Worm (Caenorhabditis elegans) whole organism, L2 larva: Measurements from ENCODE around the gene fbxa-184.

ENCODE experiments used
- C34F6.9 ChIP-seq: fragments of 150-350 bp; optimal IDR thresholded peaks from 2 replicates; lab custom pipeline; 2014; ENCODE audit warnings: missing biosample characterization, missing genetic modification characterization
- F13H6.1 ChIP-seq: sonication (generic microtip); optimal IDR thresholded peaks from 2 replicates; lab custom pipeline; 2016; ENCODE audit warnings: missing genetic modification characterization, missing compliant biosample characterization
- Y55F3AM.14 ChIP-seq: fragments of 200-800 bp; sonication (Bioruptor generic); optimal IDR thresholded peaks from 2 replicates; lab custom pipeline; 2018; ENCODE audit warnings: mild to moderate bottlenecking, missing genetic modification characterization, missing compliant biosample characterization
- ZK546.5 ChIP-seq: sonication (generic microtip); optimal IDR thresholded peaks from 2 replicates; lab custom pipeline; 2017; ENCODE audit warnings: missing biosample characterization, missing genetic modification characterization
- alr-1 ChIP-seq: fragments of 150-350 bp; optimal IDR thresholded peaks from 2 replicates; lab custom pipeline; 2014; ENCODE audit warnings: missing biosample characterization, missing genetic modification characterization
- aly-2 ChIP-seq: fragments of 150-350 bp; optimal IDR thresholded peaks from 2 replicates; lab custom pipeline; 2014; ENCODE audit warnings: missing biosample characterization, missing genetic modification characterization
- ama-1 ChIP-seq: fragments of 150-350 bp; optimal IDR thresholded peaks from 2 replicates; lab custom pipeline; 2018; ENCODE audit warnings: inconsistent platforms
- blmp-1 ChIP-seq: sonication (generic microtip); optimal IDR thresholded peaks from 2 replicates; lab custom pipeline; 2017; ENCODE audit warnings: missing genetic modification characterization, mild to moderate bottlenecking, missing compliant biosample characterization, antibody characterized with exemption, moderate library complexity; ENCODE audit not compliant: insufficient read depth
- ceh-16 ChIP-seq: fragments of 150-350 bp; optimal IDR thresholded peaks from 2 replicates; lab custom pipeline; 2014; ENCODE audit warnings: missing biosample characterization, missing genetic modification characterization
- ceh-82 ChIP-seq: fragments of 150-350 bp; optimal IDR thresholded peaks from 2 replicates; lab custom pipeline; 2014; ENCODE audit warnings: missing biosample characterization, missing genetic modification characterization
- crh-2 ChIP-seq: sonication (generic microtip); optimal IDR thresholded peaks from 2 replicates; lab custom pipeline; 2017; ENCODE audit warnings: missing biosample characterization, missing genetic modification characterization
- egl-27 ChIP-seq: sonication (generic microtip); optimal IDR thresholded peaks from 3 replicates; lab custom pipeline; 2017; ENCODE audit warnings: missing biosample characterization, missing genetic modification reagents, missing genetic modification characterization
- elt-1 ChIP-seq: fragments of 150-350 bp; optimal IDR thresholded peaks from 2 replicates; lab custom pipeline; 2014; ENCODE audit warnings: missing biosample characterization, missing genetic modification characterization
- fos-1 ChIP-seq: fragments of 150-350 bp; optimal IDR thresholded peaks from 2 replicates; lab custom pipeline; 2014; ENCODE audit warnings: missing biosample characterization, missing genetic modification characterization
- gmeb-1 ChIP-seq: fragments of 150-350 bp; optimal IDR thresholded peaks from 2 replicates; lab custom pipeline; 2014; ENCODE audit warnings: missing biosample characterization, missing genetic modification characterization
- lin-11 ChIP-seq: fragments of 150-350 bp; sonication (generic microtip); optimal IDR thresholded peaks from 2 replicates; lab custom pipeline; 2014; ENCODE audit warnings: missing biosample characterization, missing genetic modification characterization, inconsistent platforms, mixed read lengths
- lin-13 ChIP-seq: fragments of 150-350 bp; optimal IDR thresholded peaks from 2 replicates; lab custom pipeline; 2014; ENCODE audit warnings: missing biosample characterization, missing genetic modification reagents, missing genetic modification characterization
- lsy-2 ChIP-seq, 2 experiments: fragments of 150-350 bp in 1 of 2; sonication (generic microtip) in 1 of 2; optimal IDR thresholded peaks; 2 replicates each; lab custom pipeline; 2014 to 2017; ENCODE audit warnings: missing biosample characterization in 2 of 2, missing genetic modification characterization in 2 of 2
- mdl-1 ChIP-seq, 2 experiments: fragments of 150-350 bp in 1 of 2; sonication (generic microtip) in 1 of 2; optimal IDR thresholded peaks; 2 replicates each; lab custom pipeline; 2017; ENCODE audit warnings: missing biosample characterization in 2 of 2, missing genetic modification characterization in 2 of 2
- nhr-11 ChIP-seq: fragments of 150-350 bp; optimal IDR thresholded peaks from 2 replicates; lab custom pipeline; 2014; ENCODE audit warnings: missing biosample characterization, missing genetic modification characterization
- nhr-12 ChIP-seq: fragments of 150-350 bp; optimal IDR thresholded peaks from 2 replicates; lab custom pipeline; 2014; ENCODE audit warnings: missing biosample characterization, missing genetic modification characterization
- nhr-21 ChIP-seq: fragments of 150-350 bp; optimal IDR thresholded peaks from 2 replicates; lab custom pipeline; 2014; ENCODE audit warnings: missing biosample characterization, missing genetic modification characterization
- nhr-23 ChIP-seq: fragments of 150-350 bp; optimal IDR thresholded peaks from 2 replicates; lab custom pipeline; 2014; ENCODE audit warnings: missing biosample characterization, missing genetic modification reagents, missing genetic modification characterization
- nhr-237 ChIP-seq: fragments of 150-350 bp; optimal IDR thresholded peaks from 2 replicates; lab custom pipeline; 2014; ENCODE audit warnings: missing biosample characterization, missing genetic modification characterization
- nhr-25 ChIP-seq: fragments of 150-350 bp; sonication (generic microtip); optimal IDR thresholded peaks from 3 replicates; lab custom pipeline; 2014; ENCODE audit warnings: missing biosample characterization, missing genetic modification characterization
- nhr-6 ChIP-seq: fragments of 150-350 bp; optimal IDR thresholded peaks from 2 replicates; lab custom pipeline; 2014; ENCODE audit warnings: missing biosample characterization, missing genetic modification characterization
- nhr-77 ChIP-seq: fragments of 150-350 bp; optimal IDR thresholded peaks from 2 replicates; lab custom pipeline; 2014; ENCODE audit warnings: missing biosample characterization, missing genetic modification characterization
- peb-1 ChIP-seq: fragments of 150-350 bp; optimal IDR thresholded peaks from 2 replicates; lab custom pipeline; 2014; ENCODE audit warnings: missing biosample characterization, missing genetic modification characterization
- skn-1 ChIP-seq: sonication (generic microtip); optimal IDR thresholded peaks from 2 replicates; lab custom pipeline; 2017; ENCODE audit warnings: missing biosample characterization, missing genetic modification characterization
- sma-3 ChIP-seq: sonication (generic microtip); optimal IDR thresholded peaks from 2 replicates; lab custom pipeline; 2016; ENCODE audit warnings: missing genetic modification reagents, missing genetic modification characterization, missing compliant biosample characterization
- snpc-4 ChIP-seq: fragments of 150-350 bp; optimal IDR thresholded peaks from 2 replicates; lab custom pipeline; 2014; ENCODE audit warnings: missing biosample characterization, missing genetic modification characterization
- unc-39 ChIP-seq: fragments of 150-350 bp; optimal IDR thresholded peaks from 2 replicates; lab custom pipeline; 2014; ENCODE audit warnings: missing biosample characterization, missing genetic modification characterization
- unc-62 ChIP-seq: fragments of 150-350 bp; optimal IDR thresholded peaks from 2 replicates; lab custom pipeline; 2014; ENCODE audit warnings: missing biosample characterization, missing genetic modification reagents, missing genetic modification characterization
- zag-1 ChIP-seq: fragments of 150-350 bp; optimal IDR thresholded peaks from 2 replicates; lab custom pipeline; 2014; ENCODE audit warnings: missing biosample characterization, missing genetic modification characterization
- ztf-1 ChIP-seq: fragments of 200-800 bp; sonication (Bioruptor generic); conservative IDR thresholded peaks from 2 replicates; pipeline ENCODE4 v1.3.6; 2022; ENCODE audit warnings: missing genetic modification characterization, missing compliant biosample characterization

fbxa-184 gene

DNA sequence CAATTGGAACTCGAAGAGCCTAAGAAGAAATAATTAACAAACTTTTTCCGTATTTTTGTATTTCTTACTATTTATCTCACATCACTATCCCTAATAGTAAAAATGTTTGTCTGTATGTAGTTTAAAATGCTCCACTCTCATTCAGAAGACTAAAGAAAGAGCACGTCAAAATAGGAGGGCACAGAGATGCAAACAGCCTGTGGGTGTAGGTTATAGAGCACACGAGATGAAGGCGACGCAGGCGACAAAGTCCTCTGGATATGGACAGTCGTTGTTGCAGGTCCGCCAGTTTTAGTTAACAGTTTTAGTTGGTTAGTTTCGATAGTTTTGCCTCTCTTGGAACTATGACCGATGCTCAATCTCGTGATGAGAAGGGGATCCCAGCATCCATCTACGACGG, 21.9 kb downstream of the fbxa-184 start, which contains the start of gene ceh-82:
Gene ceh-82 (plus strand): TSS at position 301 of the 400 bp plus-strand sequence.
- no peak for TF ChIP-seq C34F6.9
- no peak for TF ChIP-seq alr-1
- TF ChIP-seq nhr-6: no peak
- no peak for TF ChIP-seq egl-27 (tag; lab: Kevin White, UChicago)
- no peak for TF ChIP-seq nhr-77
- TF ChIP-seq ceh-82 (tag; lab: Kevin White, UChicago): no peak
- TF ChIP-seq ZK546.5 (tag; lab: Kevin White, UChicago): no peak
- TF ChIP-seq nhr-23 (tag; lab: Kevin White, UChicago): no peak
- no peak for TF ChIP-seq crh-2
- TF ChIP-seq Y55F3AM.14 (GFP tag; lab: Kevin White, UChicago): no peak
- no peak for TF ChIP-seq fos-1 (tag; lab: Kevin White, UChicago)
- TF ChIP-seq ztf-1 (GFP tag; lab: Robert Waterston, UW): no peak
- no peak for TF ChIP-seq nhr-25 (tag; lab: Kevin White, UChicago)
- TF ChIP-seq elt-1 (tag; lab: Kevin White, UChicago): no peak

DNA sequence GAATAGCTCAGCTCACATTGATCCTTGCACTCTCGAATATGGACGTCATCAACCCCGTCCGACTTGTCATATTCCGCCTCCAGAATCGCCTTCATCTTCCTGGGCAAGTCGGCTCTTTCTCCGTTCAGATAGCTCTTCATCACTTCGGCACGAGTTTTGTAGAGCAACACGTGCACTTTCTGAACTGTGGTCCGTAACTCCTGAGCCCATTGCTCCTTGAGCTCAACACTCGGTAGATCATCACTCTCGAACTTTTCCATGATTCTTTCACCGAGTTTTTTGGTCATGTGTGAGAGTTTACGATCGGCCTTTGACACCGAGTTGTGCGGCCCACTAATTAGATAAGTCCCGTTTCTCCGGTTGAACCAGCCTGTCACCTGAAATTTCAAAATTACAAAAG, 25.1 kb downstream of the fbxa-184 start:
- TF ChIP-seq crh-2 (no peak), snpc-4 (no peak), nhr-21 (tag; lab: Kevin White, UChicago) (no peak), skn-1 (tag; lab: Kevin White, UChicago) (no peak), F13H6.1 (tag; lab: Kevin White, UChicago) (no peak), nhr-6 (no peak), gmeb-1 (no peak), ama-1 (lab: Kevin White, UChicago) (no peak), blmp-1 (no peak), lin-11 (tag; lab: Kevin White, UChicago) (no peak), lsy-2 (tag; optimal IDR thresholded peaks at IDR 0.05; lab: Kevin White, UChicago) (no peak), nhr-11 (tag; lab: Kevin White, UChicago) (no peak), C34F6.9 (no peak), ceh-82 (tag; lab: Kevin White, UChicago) (no peak), zag-1 (tag; lab: Kevin White, UChicago) (no peak), peb-1 (tag; lab: Kevin White, UChicago) (no peak), sma-3 (GFP tag; lab: Kevin White, UChicago) (no peak), unc-62 (GFP tag; lab: Kevin White, UChicago) (no peak), ztf-1 (GFP tag; lab: Robert Waterston, UW) (no peak), nhr-77 (no peak)

DNA sequence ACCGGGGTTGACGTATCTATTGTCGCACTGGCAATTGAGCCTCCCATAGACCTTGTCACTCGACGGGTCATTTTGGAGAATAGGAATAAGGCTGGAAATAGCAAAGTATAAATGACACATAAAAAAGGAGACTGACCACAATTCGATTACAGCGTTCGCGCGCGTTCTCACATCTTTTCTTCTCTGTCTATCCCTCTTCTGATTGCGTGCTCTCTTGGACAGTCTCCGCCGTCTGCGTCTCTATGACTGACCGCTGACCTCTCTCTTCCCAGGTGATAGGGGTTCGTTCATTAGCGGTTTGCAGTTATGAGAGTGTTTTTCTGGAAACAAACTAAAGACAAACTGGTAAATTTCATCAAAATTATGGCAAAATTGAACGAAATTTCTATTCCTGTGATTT, 26.3 kb downstream of the fbxa-184 start, which contains the start of gene ceh-83:
Gene ceh-83 (minus strand): TSS at position 181 of the 400 bp plus-strand sequence.
- TF ChIP-seq fos-1 (tag; lab: Kevin White, UChicago) (peak; percentile 49), crh-2 (no peak)

DNA sequence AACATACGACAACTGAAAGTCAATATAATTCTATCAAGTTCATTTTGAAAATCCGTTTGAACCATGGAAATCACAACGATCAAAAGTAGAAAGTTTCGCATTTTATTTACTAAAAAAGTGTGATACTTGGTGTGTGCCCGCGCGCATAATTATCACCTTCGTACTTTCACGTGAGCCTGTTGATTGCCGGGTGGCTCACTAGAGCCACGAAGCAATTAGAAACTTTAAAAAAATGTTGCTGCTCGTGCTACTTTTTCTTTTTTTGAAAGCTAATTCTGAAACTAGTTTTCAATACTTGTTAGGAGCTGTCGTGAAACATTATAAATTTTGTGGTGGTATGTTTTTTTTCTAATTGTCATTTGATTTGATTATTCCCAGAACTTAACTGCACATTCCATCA, 28.8 kb downstream of the fbxa-184 start, which contains the start of the genes irld-9 and irld-33:
Gene irld-9 (minus strand): TSS at position 101 of the 400 bp plus-strand sequence.
Gene irld-33 (plus strand): TSS at position 209 of the 400 bp plus-strand sequence.
- TF ChIP-seq unc-39 (tag; lab: Kevin White, UChicago): no peak
- TF ChIP-seq nhr-237: no peak
- no peak for TF ChIP-seq mdl-1 (tag; optimal IDR thresholded peaks at IDR 0.05; lab: Kevin White, UChicago)
- TF ChIP-seq Y55F3AM.14 (GFP tag; lab: Kevin White, UChicago): no peak
- no peak for TF ChIP-seq nhr-21 (tag; lab: Kevin White, UChicago)
- no peak for TF ChIP-seq lin-13 (GFP tag; lab: Kevin White, UChicago)
- TF ChIP-seq, all 48 proteins: peak for 0

DNA sequence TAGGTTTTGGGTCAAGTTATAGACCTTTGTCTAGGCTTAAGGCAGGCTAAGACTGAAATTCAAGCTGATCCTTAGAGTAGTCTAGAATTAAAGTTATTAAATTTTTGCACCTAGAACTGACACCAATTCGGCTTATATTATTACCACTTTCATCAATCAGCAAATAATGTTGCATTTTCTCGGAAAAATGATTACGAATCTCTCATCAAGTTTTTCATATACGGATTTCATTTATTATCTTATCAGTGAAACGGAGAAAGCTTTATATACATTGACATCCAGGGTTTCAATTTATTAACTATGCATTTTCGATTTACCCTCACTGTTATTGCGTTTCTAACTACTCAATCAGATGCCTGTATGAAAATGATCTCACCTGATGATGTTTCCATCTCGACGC, 31.2 kb downstream of the fbxa-184 start, which contains the start of gene K07G6.1:
Gene K07G6.1 (plus strand): TSS at position 301 of the 400 bp plus-strand sequence.
- TF ChIP-seq blmp-1 (no peak), nhr-25 (tag; lab: Kevin White, UChicago) (no peak), nhr-23 (tag; lab: Kevin White, UChicago) (no peak), elt-1 (tag; lab: Kevin White, UChicago) (no peak), nhr-21 (tag; lab: Kevin White, UChicago) (no peak), peb-1 (tag; lab: Kevin White, UChicago) (no peak), lin-11 (tag; lab: Kevin White, UChicago) (no peak), aly-2 (no peak), nhr-12 (no peak), ceh-16 (tag; lab: Kevin White, UChicago) (no peak), lsy-2 (tag; optimal IDR thresholded peaks at IDR 0.05; lab: Kevin White, UChicago) (no peak), ceh-82 (tag; lab: Kevin White, UChicago) (no peak)
